Fruit fly (Drosophila melanogaster): ENCODE measurements around the gene CG8003.

CG8003 gene

dm6 chr3L:10680728-10681306 is 19.5 kb downstream of the CG8003 start (continued):
- TF ChIP-seq TFAM (GFP tag; optimal IDR thresholded peaks at IDR 0.05) (no peak), lab (GFP tag; optimal IDR thresholded peaks at IDR 0.05) (peak; percentile 20), al (GFP tag; IDR thresholded peaks at IDR 0.05) (no peak), dan (GFP tag; IDR thresholded peaks at IDR 0.05) (no peak), Hmr (GFP tag; optimal IDR thresholded peaks at IDR 0.05) (no peak), pfk (GFP tag; optimal IDR thresholded peaks at IDR 0.05) (no peak), CG2712 (tag; optimal IDR thresholded peaks at IDR 0.05) (no peak), CG4360 (GFP tag; IDR thresholded peaks at IDR 0.05) (0 out of 2 replicates have a peak, but pooled peaks have one; percentile 34), CG18262 (tag; optimal IDR thresholded peaks at IDR 0.05) (no peak), CG10543 (GFP tag; optimal IDR thresholded peaks at IDR 0.05) (peak; percentile 31), CG9817 (tag; optimal IDR thresholded peaks at IDR 0.05) (no peak), CG15479 (GFP tag; optimal IDR thresholded peaks at IDR 0.05) (no peak), sima (GFP tag; optimal IDR thresholded peaks at IDR 0.05) (no peak), GATAe (GFP tag; conservative IDR thresholded peaks at IDR 0.05) (no peak), Dp (GFP tag; optimal IDR thresholded peaks at IDR 0.05) (no peak), CG14860 (GFP tag; IDR thresholded peaks at IDR 0.05; ENCODE audit: partially characterized antibody) (no peak), CG33213 (GFP tag; optimal IDR thresholded peaks at IDR 0.05) (no peak), nerfin-1 (tag; optimal IDR thresholded peaks at IDR 0.05) (peak; percentile 2), corto (GFP tag; optimal IDR thresholded peaks at IDR 0.05) (no peak), Bteb2 (GFP tag; optimal IDR thresholded peaks at IDR 0.05) (no peak), wek (GFP tag; optimal IDR thresholded peaks at IDR 0.05) (peak; percentile 23), btn (GFP tag; optimal IDR thresholded peaks at IDR 0.05) (no peak), Dip3 (GFP tag; optimal IDR thresholded peaks at IDR 0.05) (no peak), CG10462 (GFP tag; optimal IDR thresholded peaks at IDR 0.05) (no peak), CG10274 (GFP tag; optimal IDR thresholded peaks at IDR 0.05) (no peak), CG17612 (GFP tag; IDR thresholded peaks at IDR 0.05) (no peak), en (GFP tag; optimal IDR thresholded peaks at IDR 0.05) (no peak), CG16813 (GFP tag; IDR thresholded peaks at IDR 0.05; ENCODE audit: partially characterized antibody) (no peak), Rfx (GFP tag; IDR thresholded peaks at IDR 0.05) (peak; percentile 31; the same call in 1 of the 2 replicates), Ssrp (tag; optimal IDR thresholded peaks at IDR 0.05) (no peak), CG10267 (tag; optimal IDR thresholded peaks at IDR 0.05) (no peak), jigr1 (GFP tag; IDR thresholded peaks at IDR 0.05) (no peak), rib (GFP tag; IDR thresholded peaks at IDR 0.05) (peak; percentile 65; the same call in 1 of the 2 replicates), Asciz (GFP tag; optimal IDR thresholded peaks at IDR 0.05) (no peak), CrebB (tag; optimal IDR thresholded peaks at IDR 0.05) (no peak), CG5180 (GFP tag; optimal IDR thresholded peaks at IDR 0.05) (no peak), zfh1 (GFP tag; IDR thresholded peaks at IDR 0.05) (0 out of 3 replicates have a peak, but pooled peaks have one; percentile 9), Atf3 (GFP tag; optimal IDR thresholded peaks at IDR 0.05) (no peak), unc-4 (GFP tag; IDR thresholded peaks at IDR 0.05; ENCODE audit: partially characterized antibody) (no peak), z (GFP tag; IDR thresholded peaks at IDR 0.05) (peak; percentile 66; the same call in 1 of the 3 replicates), CG12744 (GFP tag; optimal IDR thresholded peaks at IDR 0.05) (no peak), Max (GFP tag; optimal IDR thresholded peaks at IDR 0.05) (no peak), HLHmδ (GFP tag; optimal IDR thresholded peaks at IDR 0.05) (peak; percentile 26), tio (GFP tag; optimal IDR thresholded peaks at IDR 0.05) (no peak), croc (GFP tag; conservative IDR thresholded peaks at IDR 0.05) (no peak), CG6765 (GFP tag; optimal IDR thresholded peaks at IDR 0.05) (no peak), esg (GFP tag; conservative IDR thresholded peaks at IDR 0.05) (no peak), CG8765 (GFP tag; IDR thresholded peaks at IDR 0.05) (no peak), CG5953 (GFP tag; IDR thresholded peaks at IDR 0.05) (no peak), CG12299 (tag; optimal IDR thresholded peaks at IDR 0.05) (no peak)

Data from whole organism, embryonic.